Worm (Caenorhabditis elegans): Measurements from ENCODE around the gene srh-199.

DNA sequence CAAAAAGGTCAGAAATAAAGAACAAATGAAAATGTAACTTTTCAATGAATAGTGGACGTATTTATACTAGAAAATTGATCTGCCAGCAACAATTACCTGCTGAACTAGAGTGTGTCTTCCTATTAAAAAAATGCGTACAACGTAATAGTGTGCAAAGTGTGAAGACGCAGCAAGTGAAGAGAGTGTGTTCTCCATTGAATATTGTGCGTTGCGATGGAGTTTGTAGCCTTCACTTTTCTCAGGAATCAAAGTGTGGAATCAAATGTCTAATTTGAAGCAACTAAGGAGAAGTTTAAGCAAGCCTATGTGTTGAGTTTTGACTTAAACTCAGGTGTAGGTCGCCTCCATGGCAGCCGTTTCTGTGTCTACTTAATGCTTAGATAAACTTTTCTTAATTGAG lies 19.4 kb downstream of the srh-199 start, which contains the start of gene gst-21:
- TF ChIP-seq tab-1 (GFP tag; IDR thresholded peaks at IDR 0.05): no peak
- no peak for TF ChIP-seq med-1 (GFP tag; optimal IDR thresholded peaks at IDR 0.05; ENCODE audit: insufficient read depth)
- no peak for TF ChIP-seq T22C8.4 (GFP tag; IDR thresholded peaks at IDR 0.05)
- no peak for TF ChIP-seq flt-1 (GFP tag; IDR thresholded peaks at IDR 0.05)
- TF ChIP-seq cog-1 (tag; optimal IDR thresholded peaks at IDR 0.05): no peak
- TF ChIP-seq ztf-29 (GFP tag; IDR thresholded peaks at IDR 0.05): no peak
- TF ChIP-seq ref-1 (GFP tag; conservative IDR thresholded peaks at IDR 0.05): no peak
- no peak for TF ChIP-seq klf-2 (GFP tag; conservative IDR thresholded peaks at IDR 0.05)

Measured in whole organism, midembryonic.